Worm (Caenorhabditis elegans) whole organism, early embryonic: Measurements from ENCODE around the gene Y53F4B.12.

Experiments used
- F13C5.2 ChIP-seq: sonication (generic microtip); optimal IDR thresholded peaks from 2 replicates; lab custom pipeline; 2017; ENCODE audit warnings: mild to moderate bottlenecking, missing genetic modification characterization, inconsistent platforms, missing compliant biosample characterization
- aly-1 ChIP-seq: sonication (generic microtip); optimal IDR thresholded peaks from 2 replicates; lab custom pipeline; 2016; ENCODE audit warnings: missing genetic modification characterization, missing compliant biosample characterization
- ama-1 ChIP-seq: fragments of 150-350 bp; optimal IDR thresholded peaks from 2 replicates; lab custom pipeline; 2014
- ceh-13 ChIP-seq: fragments of 200-800 bp; sonication (Bioruptor generic); optimal IDR thresholded peaks from 2 replicates; lab custom pipeline; 2018; ENCODE audit warnings: mild to moderate bottlenecking, missing genetic modification characterization, missing compliant biosample characterization
- ets-7 ChIP-seq: sonication (generic microtip); optimal IDR thresholded peaks from 2 replicates; lab custom pipeline; 2016; ENCODE audit warnings: missing genotype, missing genetic modification characterization, missing compliant biosample characterization
- hmg-4 ChIP-seq: fragments of 200-800 bp; sonication (Bioruptor generic); optimal IDR thresholded peaks from 2 replicates; lab custom pipeline; 2018; ENCODE audit warnings: mild to moderate bottlenecking, missing genetic modification characterization, missing compliant biosample characterization
- sea-1 ChIP-seq: fragments of 200-800 bp; sonication (Bioruptor generic); conservative IDR thresholded peaks from 2 replicates; pipeline ENCODE4 v1.3.6; 2022; ENCODE audit warnings: missing genetic modification characterization, missing compliant biosample characterization

DNA sequence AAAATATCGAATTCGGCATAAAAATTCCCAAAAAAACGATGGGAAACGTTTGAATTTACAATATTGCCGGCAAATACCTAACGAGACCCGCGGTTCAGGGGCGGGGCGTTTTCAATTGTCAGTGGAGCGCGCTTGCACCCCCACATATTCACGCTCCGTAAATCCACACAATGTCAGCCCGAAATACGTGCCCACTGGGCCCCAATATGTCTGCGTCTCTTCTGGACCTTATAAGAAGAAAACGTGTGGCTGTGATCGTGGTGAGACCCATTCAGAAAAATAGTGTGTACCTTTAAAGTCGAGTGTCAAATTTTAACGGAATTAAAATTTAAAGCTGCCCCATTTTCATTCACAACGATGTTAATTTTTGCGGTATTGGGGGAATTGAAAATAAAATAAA, 14.5 kb upstream of the Y53F4B.12 start:
- TF ChIP-seq ama-1 (no peak), hmg-4 (GFP tag; lab: Kevin White, UChicago) (no peak), ceh-13 (GFP tag; lab: Kevin White, UChicago) (no peak), aly-1 (no peak), sea-1 (GFP tag; lab: Robert Waterston, UW) (no peak), ets-7 (tag; lab: Kevin White, UChicago) (no peak), F13C5.2 (tag; lab: Kevin White, UChicago) (no peak)
